Worm (Caenorhabditis elegans): Measurements from ENCODE around the gene lact-2.

lact-2 gene

ce11 chrII:10103212-10103611, 8.5 kb downstream of the lact-2 start:
- TF ChIP-seq nhr-10 (tag; optimal IDR thresholded peaks at IDR 0.05): no peak
- TF ChIP-seq lin-11 (tag; optimal IDR thresholded peaks at IDR 0.05): no peak
- TF ChIP-seq lin-39 (tag; optimal IDR thresholded peaks at IDR 0.05): no peak
- no peak for TF ChIP-seq nhr-6 (tag; optimal IDR thresholded peaks at IDR 0.05)
- TF ChIP-seq ztf-1 (GFP tag; conservative IDR thresholded peaks at IDR 0.05): no peak
- TF ChIP-seq gmeb-1 (tag; optimal IDR thresholded peaks at IDR 0.05): no peak
- TF ChIP-seq unc-39 (tag; optimal IDR thresholded peaks at IDR 0.05): no peak
- no peak for TF ChIP-seq nhr-237 (tag; optimal IDR thresholded peaks at IDR 0.05)
- no peak for TF ChIP-seq nhr-12 (tag; optimal IDR thresholded peaks at IDR 0.05)
- no peak for TF ChIP-seq ama-1 (optimal IDR thresholded peaks at IDR 0.05)
- TF ChIP-seq nhr-21 (tag; optimal IDR thresholded peaks at IDR 0.05): no peak
- TF ChIP-seq ztf-4 (tag; optimal IDR thresholded peaks at IDR 0.05): no peak
- TF ChIP-seq fos-1 (tag; optimal IDR thresholded peaks at IDR 0.05): no peak
- no peak for TF ChIP-seq sem-4 (tag; optimal IDR thresholded peaks at IDR 0.05)
- TF ChIP-seq nhr-23 (tag; optimal IDR thresholded peaks at IDR 0.05): no peak
- no peak for TF ChIP-seq alr-1 (tag; optimal IDR thresholded peaks at IDR 0.05)
- no peak for TF ChIP-seq nhr-129 (tag; optimal IDR thresholded peaks at IDR 0.05)

ce11 chrII:10105604-10106003, 10.9 kb downstream of the lact-2 start, which contains the start of gene ZK945.4:
Gene ZK945.4 (minus strand): TSS chrII:10105704.
- no peak for TF ChIP-seq unc-55 (GFP tag; optimal IDR thresholded peaks at IDR 0.05)
- TF ChIP-seq sma-3 (GFP tag; optimal IDR thresholded peaks at IDR 0.05): no peak
- TF ChIP-seq nhr-10 (tag; optimal IDR thresholded peaks at IDR 0.05): no peak
- no peak for TF ChIP-seq mab-5 (tag; optimal IDR thresholded peaks at IDR 0.05)
- no peak for TF ChIP-seq elt-1 (tag; optimal IDR thresholded peaks at IDR 0.05)
- TF ChIP-seq unc-39 (tag; optimal IDR thresholded peaks at IDR 0.05): no peak

- TF ChIP-seq alr-1 (tag; optimal IDR thresholded peaks at IDR 0.05) (no peak), mbf-1 (tag; optimal IDR thresholded peaks at IDR 0.05) (no peak), egl-27 (tag; optimal IDR thresholded peaks at IDR 0.05) (no peak), nhr-10 (tag; optimal IDR thresholded peaks at IDR 0.05) (no peak), ztf-11 (tag; optimal IDR thresholded peaks at IDR 0.05) (no peak), nhr-12 (tag; optimal IDR thresholded peaks at IDR 0.05) (no peak), elt-1 (tag; optimal IDR thresholded peaks at IDR 0.05) (no peak), nhr-11 (tag; optimal IDR thresholded peaks at IDR 0.05) (no peak), mab-5 (tag; optimal IDR thresholded peaks at IDR 0.05) (no peak), F13H6.1 (tag; optimal IDR thresholded peaks at IDR 0.05) (no peak), lin-11 (tag; optimal IDR thresholded peaks at IDR 0.05) (no peak), nhr-237 (tag; optimal IDR thresholded peaks at IDR 0.05) (no peak), ztf-1 (GFP tag; conservative IDR thresholded peaks at IDR 0.05) (no peak), Y55F3AM.14 (GFP tag; optimal IDR thresholded peaks at IDR 0.05) (no peak), lsy-2 (tag; optimal IDR thresholded peaks at IDR 0.05) (no peak)
Observed at ce11 chrII:10106870-10107269, 12.2 kb downstream of the lact-2 start, which contains the start of gene ZK945.6. Gene ZK945.6 (minus strand): TSS chrII:10106970.

ce11 chrII:10108377-10108776, 13.7 kb downstream of the lact-2 start, which contains the start of the genes ZK945.7 and ZK945.8:
Gene ZK945.7 (minus strand): TSS chrII:10108477.
Gene ZK945.8 (plus strand): TSS chrII:10108651.
- TF ChIP-seq nhr-77 (tag; optimal IDR thresholded peaks at IDR 0.05) (no peak), unc-62 (GFP tag; optimal IDR thresholded peaks at IDR 0.05) (no peak), ceh-82 (tag; optimal IDR thresholded peaks at IDR 0.05) (no peak), gmeb-1 (tag; optimal IDR thresholded peaks at IDR 0.05) (no peak), sma-3 (GFP tag; optimal IDR thresholded peaks at IDR 0.05) (no peak), nhr-6 (tag; optimal IDR thresholded peaks at IDR 0.05) (no peak), elt-3 (tag; optimal IDR thresholded peaks at IDR 0.05) (no peak)

ce11 chrII:10116690-10117089, 22.0 kb downstream of the lact-2 start:
- TF ChIP-seq alr-1 (tag; optimal IDR thresholded peaks at IDR 0.05): no peak
- no peak for TF ChIP-seq elt-1 (tag; optimal IDR thresholded peaks at IDR 0.05)
- TF ChIP-seq ZK546.5 (tag; optimal IDR thresholded peaks at IDR 0.05): no peak
- TF ChIP-seq nhr-23 (tag; optimal IDR thresholded peaks at IDR 0.05): no peak
- TF ChIP-seq sma-9 (GFP tag; optimal IDR thresholded peaks at IDR 0.05): no peak
- no peak for TF ChIP-seq sma-9 (tag; optimal IDR thresholded peaks at IDR 0.05)
- TF ChIP-seq ceh-82 (tag; optimal IDR thresholded peaks at IDR 0.05): no peak
- TF ChIP-seq lin-13 (GFP tag; optimal IDR thresholded peaks at IDR 0.05): no peak
- no peak for TF ChIP-seq mab-5 (tag; optimal IDR thresholded peaks at IDR 0.05)
- no peak for TF ChIP-seq ztf-11 (tag; optimal IDR thresholded peaks at IDR 0.05)
- no peak for TF ChIP-seq nhr-21 (tag; optimal IDR thresholded peaks at IDR 0.05)
- no peak for TF ChIP-seq ama-1 (optimal IDR thresholded peaks at IDR 0.05)
- TF ChIP-seq mbf-1 (tag; optimal IDR thresholded peaks at IDR 0.05): no peak
- TF ChIP-seq nhr-237 (tag; optimal IDR thresholded peaks at IDR 0.05): no peak
- TF ChIP-seq sma-3 (GFP tag; optimal IDR thresholded peaks at IDR 0.05): no peak
- no peak for TF ChIP-seq fos-1 (tag; optimal IDR thresholded peaks at IDR 0.05)
- TF ChIP-seq peb-1 (tag; optimal IDR thresholded peaks at IDR 0.05): no peak
- TF ChIP-seq unc-39 (tag; optimal IDR thresholded peaks at IDR 0.05): no peak
- no peak for TF ChIP-seq egl-27 (tag; optimal IDR thresholded peaks at IDR 0.05)

Data from whole organism, L2 larva.